Fruit fly (Drosophila melanogaster) whole organism, embryonic: Measurements from ENCODE around the gene Acat2.

Experiments used
- Aef1 ChIP-seq: fragments of 200-800 bp; sonication (Bioruptor generic); IDR thresholded peaks from 3 replicates; pipeline ENCODE4 v1.3.6; 2022; ENCODE audit warnings: missing biosample characterization, missing genetic modification characterization
- B-H1 ChIP-seq: fragments of 200-800 bp; sonication (Bioruptor generic); IDR thresholded peaks from 3 replicates; pipeline ENCODE4 v1.3.6; 2022; ENCODE audit warnings: missing biosample characterization, missing genetic modification characterization
- B-H2 ChIP-seq: fragments of 200-800 bp; sonication (Bioruptor generic); optimal IDR thresholded peaks from 2 replicates; lab custom pipeline; 2018; ENCODE audit warnings: missing biosample characterization, mild to moderate bottlenecking, missing genetic modification characterization
- BtbVII ChIP-seq: fragments of 200-800 bp; sonication (Bioruptor generic); optimal IDR thresholded peaks from 3 replicates; lab custom pipeline; 2017; ENCODE audit warnings: missing biosample characterization, mild to moderate bottlenecking, missing genetic modification characterization
- CG10366 ChIP-seq: fragments of 200-800 bp; sonication (Bioruptor generic); IDR thresholded peaks from 2 replicates; pipeline ENCODE4 v1.3.6; 2022; ENCODE audit warnings: missing biosample characterization, missing genetic modification characterization
- CG11085 ChIP-seq: fragments of 200-800 bp; sonication (Bioruptor generic); IDR thresholded peaks from 2 replicates; pipeline ENCODE4 v1.3.6; 2022; ENCODE audit warnings: missing biosample characterization, missing genetic modification characterization
- CG11398 ChIP-seq: fragments of 200-800 bp; sonication (Bioruptor generic); optimal IDR thresholded peaks from 2 replicates; lab custom pipeline; 2016; ENCODE audit warnings: missing biosample characterization, missing genetic modification characterization
- CG12299 ChIP-seq: fragments of 200-800 bp; sonication (Bioruptor generic); optimal IDR thresholded peaks from 2 replicates; lab custom pipeline; 2018; ENCODE audit warnings: missing biosample characterization, mild to moderate bottlenecking, missing genetic modification characterization
- CG13894 ChIP-seq: fragments of 200-800 bp; sonication (Bioruptor generic); optimal IDR thresholded peaks from 3 replicates; lab custom pipeline; 2018; ENCODE audit warnings: missing biosample characterization, mild to moderate bottlenecking, missing genetic modification characterization, moderate library complexity
- CG14441 ChIP-seq: fragments of 200-800 bp; sonication (Bioruptor generic); IDR thresholded peaks from 2 replicates; pipeline ENCODE4 v1.3.6; 2022; ENCODE audit warnings: missing biosample characterization, missing genetic modification characterization
- CG14860 ChIP-seq: fragments of 200-800 bp; sonication (Bioruptor generic); IDR thresholded peaks from 3 replicates; pipeline ENCODE4 v1.3.6; 2022; ENCODE audit warnings: missing biosample characterization, missing genetic modification characterization; ENCODE audit not compliant: partially characterized antibody
- CG1647 ChIP-seq: fragments of 200-800 bp; sonication (Bioruptor generic); optimal IDR thresholded peaks from 3 replicates; lab custom pipeline; 2016; ENCODE audit warnings: missing biosample characterization, missing genetic modification characterization
- CG17361 ChIP-seq: fragments of 200-800 bp; sonication (Bioruptor generic); IDR thresholded peaks from 3 replicates; pipeline ENCODE4 v1.3.6; 2022; ENCODE audit warnings: missing biosample characterization, missing genetic modification characterization
- CG17829 ChIP-seq: fragments of 200-800 bp; optimal IDR thresholded peaks from 2 replicates; lab custom pipeline; 2019; ENCODE audit warnings: missing biosample characterization, mild to moderate bottlenecking, missing genetic modification characterization, moderate library complexity
- CG18262 ChIP-seq: fragments of 200-800 bp; optimal IDR thresholded peaks from 3 replicates; lab custom pipeline; 2019; ENCODE audit warnings: missing biosample characterization, mild to moderate bottlenecking, missing genetic modification characterization, moderate library complexity
- CG1832 ChIP-seq: fragments of 200-800 bp; sonication (Bioruptor generic); optimal IDR thresholded peaks from 2 replicates; lab custom pipeline; 2017; ENCODE audit warnings: missing biosample characterization, mild to moderate bottlenecking, missing genetic modification characterization, inconsistent platforms
- CG18619 ChIP-seq: fragments of 200-800 bp; sonication (Bioruptor generic); optimal IDR thresholded peaks from 3 replicates; lab custom pipeline; 2017; ENCODE audit warnings: missing biosample characterization, mild to moderate bottlenecking, missing genetic modification characterization
- CG2120 ChIP-seq: fragments of 200-800 bp; sonication (Bioruptor generic); optimal IDR thresholded peaks from 3 replicates; lab custom pipeline; 2016; ENCODE audit warnings: missing biosample characterization, missing genetic modification characterization
- CG2712 ChIP-seq: fragments of 200-800 bp; optimal IDR thresholded peaks from 3 replicates; lab custom pipeline; 2019; ENCODE audit warnings: missing biosample characterization, mild to moderate bottlenecking, missing genetic modification characterization, moderate library complexity
- CG3065 ChIP-seq: fragments of 200-800 bp; sonication (Bioruptor generic); optimal IDR thresholded peaks from 2 replicates; lab custom pipeline; 2016; ENCODE audit warnings: missing biosample characterization, missing genetic modification characterization
- CG31365 ChIP-seq: fragments of 200-800 bp; sonication (Bioruptor generic); optimal IDR thresholded peaks from 2 replicates; lab custom pipeline; 2018; ENCODE audit warnings: missing biosample characterization, mild to moderate bottlenecking, missing genetic modification characterization
- CG32772 ChIP-seq: fragments of 200-800 bp; sonication (Bioruptor generic); IDR thresholded peaks from 2 replicates; pipeline ENCODE4 v1.3.6; 2022; ENCODE audit warnings: missing biosample characterization, missing genetic modification characterization
- CG33213 ChIP-seq: fragments of 200-800 bp; sonication (Bioruptor generic); optimal IDR thresholded peaks from 3 replicates; lab custom pipeline; 2016; ENCODE audit warnings: missing biosample characterization, missing genetic modification characterization
- CG33557 ChIP-seq: fragments of 200-800 bp; sonication (Bioruptor generic); optimal IDR thresholded peaks from 2 replicates; lab custom pipeline; 2019; ENCODE audit warnings: missing biosample characterization, mild to moderate bottlenecking, missing genetic modification characterization, moderate library complexity
- CG3726 ChIP-seq: fragments of 200-800 bp; sonication (Bioruptor generic); IDR thresholded peaks from 3 replicates; pipeline ENCODE4, ENCODE4 v1.3.6; 2022; ENCODE audit warnings: missing biosample characterization, missing genetic modification characterization
- CG4730 ChIP-seq: fragments of 200-800 bp; sonication (Bioruptor generic); IDR thresholded peaks from 2 replicates; pipeline ENCODE4 v1.3.6; 2022; ENCODE audit warnings: missing biosample characterization, missing genetic modification characterization
- CG6175 ChIP-seq: fragments of 200-800 bp; sonication (Bioruptor generic); IDR thresholded peaks from 3 replicates; pipeline ENCODE4 v1.3.6; 2022; ENCODE audit warnings: missing biosample characterization, missing genetic modification characterization
- CG8290 ChIP-seq, 3 experiments: fragments of 200-800 bp; sonication (Bioruptor generic); optimal IDR thresholded peaks; 2 replicates each; lab custom pipeline; 2016 to 2019; ENCODE audit warnings: missing biosample characterization in 3 of 3, missing genetic modification characterization in 3 of 3, mild to moderate bottlenecking in 2 of 3, moderate library complexity in 1 of 3
- Dp ChIP-seq: fragments of 200-800 bp; sonication (Bioruptor generic); optimal IDR thresholded peaks from 2 replicates; lab custom pipeline; 2018; ENCODE audit warnings: missing biosample characterization, mild to moderate bottlenecking, missing genetic modification characterization, moderate library complexity
- E2f1 ChIP-seq: fragments of 200-800 bp; sonication (Bioruptor generic); IDR thresholded peaks from 2 replicates; pipeline ENCODE4 v1.3.6; 2022; ENCODE audit warnings: missing biosample characterization, missing genetic modification characterization
- H2.0 ChIP-seq: fragments of 200-800 bp; sonication (Bioruptor generic); IDR thresholded peaks from 2 replicates; pipeline ENCODE4 v1.3.6; 2022; ENCODE audit warnings: missing biosample characterization, missing genetic modification characterization
- Hmr ChIP-seq: fragments of 200-800 bp; sonication (Bioruptor generic); optimal IDR thresholded peaks from 3 replicates; lab custom pipeline; 2017; ENCODE audit warnings: mild to moderate bottlenecking, missing biosample characterization, missing genetic modification reagents, missing genetic modification characterization
- Mad ChIP-seq: fragments of 200-800 bp; sonication (Bioruptor generic); optimal IDR thresholded peaks from 2 replicates; lab custom pipeline; 2016; ENCODE audit warnings: missing biosample characterization, missing genetic modification characterization
- NK7.1 ChIP-seq: fragments of 200-800 bp; sonication (Bioruptor generic); optimal IDR thresholded peaks from 3 replicates; lab custom pipeline; 2016; ENCODE audit warnings: missing biosample characterization, missing genetic modification characterization
- Poxn ChIP-seq: fragments of 200-800 bp; sonication (Bioruptor generic); IDR thresholded peaks from 2 replicates; pipeline ENCODE4 v1.3.6; 2022; ENCODE audit warnings: missing biosample characterization, missing genetic modification characterization
- TFAM ChIP-seq: fragments of 200-800 bp; sonication (Bioruptor generic); optimal IDR thresholded peaks from 2 replicates; lab custom pipeline; 2017; ENCODE audit warnings: missing biosample characterization, missing genetic modification characterization, inconsistent platforms
- Trl ChIP-seq, 3 experiments: fragments of >200 bp in 2 of 3; fragments of 200-800 bp in 1 of 3; sonication (Bioruptor generic) in 1 of 3; optimal IDR thresholded peaks; 2 replicates in 1 of 3; 3 replicates in 2 of 3; lab custom pipeline; 2016 to 2017; ENCODE audit warnings: missing biosample characterization in 1 of 3, missing genetic modification characterization in 1 of 3
- Xbp1 ChIP-seq: fragments of 200-800 bp; sonication (Bioruptor generic); optimal IDR thresholded peaks from 3 replicates; lab custom pipeline; 2016; ENCODE audit warnings: missing biosample characterization, mild to moderate bottlenecking, missing genetic modification characterization
- abd-A ChIP-seq: fragments of 200-800 bp; sonication (Bioruptor generic); optimal IDR thresholded peaks from 3 replicates; lab custom pipeline; 2019; ENCODE audit warnings: missing biosample characterization, mild to moderate bottlenecking, missing genetic modification characterization, moderate library complexity
- al ChIP-seq: fragments of 200-800 bp; sonication (Bioruptor generic); IDR thresholded peaks from 2 replicates; pipeline ENCODE4 v1.3.6; 2022; ENCODE audit warnings: missing biosample characterization, missing genetic modification characterization
- amos ChIP-seq: fragments of 200-800 bp; sonication (Bioruptor generic); IDR thresholded peaks from 2 replicates; pipeline ENCODE4 v1.3.6; 2022; ENCODE audit warnings: missing biosample characterization, missing genetic modification characterization; ENCODE audit not compliant: partially characterized antibody
- ase ChIP-seq: fragments of 200-800 bp; sonication (Bioruptor generic); IDR thresholded peaks from 3 replicates; pipeline ENCODE4 v1.3.6; 2022; ENCODE audit warnings: missing biosample characterization, missing genetic modification characterization
- ems ChIP-seq: fragments of 200-800 bp; sonication (Bioruptor generic); optimal IDR thresholded peaks from 3 replicates; lab custom pipeline; 2016; ENCODE audit warnings: missing biosample characterization, missing genetic modification characterization
- gem ChIP-seq: fragments of 200-800 bp; sonication (Bioruptor generic); optimal IDR thresholded peaks from 2 replicates; lab custom pipeline; 2019; ENCODE audit warnings: missing biosample characterization, mild to moderate bottlenecking, missing genetic modification characterization, moderate library complexity
- onecut ChIP-seq: fragments of 200-800 bp; sonication (Bioruptor generic); IDR thresholded peaks from 2 replicates; pipeline ENCODE4 v1.3.6; 2022; ENCODE audit warnings: missing biosample characterization, missing genetic modification characterization
- pho ChIP-seq: fragments of 200-800 bp; sonication (Bioruptor generic); optimal IDR thresholded peaks from 2 replicates; lab custom pipeline; 2016; ENCODE audit warnings: missing biosample characterization, missing genetic modification characterization
- so ChIP-seq: fragments of 200-800 bp; sonication (Bioruptor generic); IDR thresholded peaks from 3 replicates; pipeline ENCODE4 v1.3.6; 2022; ENCODE audit warnings: missing biosample characterization, missing genetic modification characterization
- stwl ChIP-seq: fragments of 200-800 bp; sonication (Bioruptor generic); optimal IDR thresholded peaks from 3 replicates; lab custom pipeline; 2018; ENCODE audit warnings: missing biosample characterization, mild to moderate bottlenecking, missing genetic modification characterization, moderate library complexity
- sug ChIP-seq: fragments of 200-800 bp; optimal IDR thresholded peaks from 2 replicates; lab custom pipeline; 2019; ENCODE audit warnings: missing biosample characterization, mild to moderate bottlenecking, missing genetic modification characterization, moderate library complexity
- zf30C ChIP-seq: fragments of 200-800 bp; sonication (Bioruptor generic); optimal IDR thresholded peaks from 3 replicates; lab custom pipeline; 2018; ENCODE audit warnings: missing biosample characterization, mild to moderate bottlenecking, missing genetic modification characterization
- zfh2 ChIP-seq: fragments of 200-800 bp; sonication (Bioruptor generic); optimal IDR thresholded peaks from 2 replicates; lab custom pipeline; 2016; ENCODE audit warnings: missing biosample characterization, missing genetic modification characterization

Acat2 gene

dm6 chr3L:1335428-1335764, 32.7 kb downstream of the Acat2 start (continued):
- TF ChIP-seq CG2712 (tag; lab: Kevin White, UChicago), result peak; percentile 21
- no peak for TF ChIP-seq Poxn (GFP tag; lab: Robert Waterston, UW)
- TF ChIP-seq CG31365 (tag; lab: Kevin White, UChicago), result peak; percentile 7
- no peak for TF ChIP-seq CG6175 (GFP tag; lab: Robert Waterston, UW)
- 0 out of 3 replicates have a peak, but pooled peaks have one; percentile 10 for TF ChIP-seq CG17361 (GFP tag; lab: Robert Waterston, UW)
- TF ChIP-seq B-H1, result peak; percentile 55; the same call in 1 of the 3 replicates
- TF ChIP-seq ems, result no peak
- peak; percentile 60 for TF ChIP-seq Aef1 (GFP tag; lab: Robert Waterston, UW)
- TF ChIP-seq NK7.1 (GFP tag; lab: Kevin White, UChicago), result peak; percentile 29
- no peak for TF ChIP-seq amos (GFP tag; lab: Robert Waterston, UW)
- no peak for TF ChIP-seq sug (tag; lab: Kevin White, UChicago)
- TF ChIP-seq CG2120 (GFP tag; lab: Kevin White, UChicago), result peak; percentile 70
- TF ChIP-seq Trl (optimal IDR thresholded peaks at IDR 0.05; lab: Kevin White, UChicago), result peak; percentile 75 to 91
- peak; percentile 57 for TF ChIP-seq Trl (GFP tag; optimal IDR thresholded peaks at IDR 0.05; lab: Kevin White, UChicago)
- TF ChIP-seq zf30C (GFP tag; lab: Kevin White, UChicago), result no peak
- TF ChIP-seq B-H2 (GFP tag; lab: Kevin White, UChicago), result no peak
- TF ChIP-seq CG12299 (tag; lab: Kevin White, UChicago), result no peak
- TF ChIP-seq CG8290 (GFP tag; optimal IDR thresholded peaks at IDR 0.05; lab: Kevin White, UChicago), result no peak
- TF ChIP-seq CG8290 (tag; optimal IDR thresholded peaks at IDR 0.05; lab: Kevin White, UChicago), result peak in 1 of 2 experiments; percentile 77
- TF ChIP-seq CG18619 (GFP tag; lab: Kevin White, UChicago), result peak; percentile 19
- TF ChIP-seq CG3726 (GFP tag; lab: Robert Waterston, UW), result no peak
- no peak for TF ChIP-seq CG33557 (GFP tag; lab: Kevin White, UChicago)
- TF ChIP-seq Dp (GFP tag; lab: Kevin White, UChicago), result no peak
- TF ChIP-seq stwl (tag; lab: Kevin White, UChicago), result no peak
- no peak for TF ChIP-seq CG3065 (GFP tag; lab: Kevin White, UChicago)
- TF ChIP-seq pho, result peak; percentile 33
- TF ChIP-seq onecut (GFP tag; lab: Robert Waterston, UW), result peak; percentile 18; the same call in 1 of the 2 replicates
- TF ChIP-seq CG14441 (GFP tag; lab: Robert Waterston, UW), result peak; percentile 70
- peak; percentile 30; the same call in 1 of the 2 replicates for TF ChIP-seq CG4730 (GFP tag; lab: Robert Waterston, UW)
- TF ChIP-seq abd-A (tag; lab: Kevin White, UChicago), result no peak
- TF ChIP-seq TFAM (GFP tag; lab: Kevin White, UChicago), result no peak
- no peak for TF ChIP-seq CG14860
- TF ChIP-seq CG33213 (GFP tag; lab: Kevin White, UChicago), result no peak
- TF ChIP-seq CG10366, result peak; percentile 74
- peak; percentile 33; the same call in 1 of the 2 replicates for TF ChIP-seq CG32772 (GFP tag; lab: Robert Waterston, UW)
- peak; percentile 2 for TF ChIP-seq CG17829
- TF ChIP-seq CG1832 (GFP tag; lab: Kevin White, UChicago), result no peak
- TF ChIP-seq E2f1, result peak; percentile 34; the same call in 1 of the 2 replicates
- TF ChIP-seq ase, result peak; percentile 27; the same call in 1 of the 3 replicates
- TF ChIP-seq CG11085 (GFP tag; lab: Robert Waterston, UW), result peak; percentile 37; the same call in 1 of the 2 replicates
- peak; percentile 43 for TF ChIP-seq Xbp1 (GFP tag; lab: Kevin White, UChicago)
- peak; percentile 4 for TF ChIP-seq Mad (GFP tag; lab: Kevin White, UChicago)
- TF ChIP-seq CG11398 (GFP tag; lab: Kevin White, UChicago), result no peak
- TF ChIP-seq CG18262, result peak; percentile 7
- TF ChIP-seq Hmr (GFP tag; lab: Kevin White, UChicago), result peak; percentile 67
- TF ChIP-seq CG13894 (tag; lab: Kevin White, UChicago), result peak; percentile 19
- peak; percentile 55 for TF ChIP-seq H2.0
- TF ChIP-seq BtbVII, result no peak
- peak; percentile 48 for TF ChIP-seq zfh2 (GFP tag; lab: Kevin White, UChicago)
- peak; percentile 53 for TF ChIP-seq gem (tag; lab: Kevin White, UChicago)
- TF ChIP-seq CG1647 (GFP tag; lab: Kevin White, UChicago), result peak; percentile 49
- TF ChIP-seq al (GFP tag; lab: Robert Waterston, UW), result peak; percentile 61
- peak; percentile 37; the same call in 1 of the 3 replicates for TF ChIP-seq so (GFP tag; lab: Robert Waterston, UW)
